Worm (Caenorhabditis elegans) whole organism, L1 larva: ENCODE results near the gene Y64G10A.7.

Source experiments
- C04F5.9 ChIP-seq: sonication (generic microtip); optimal IDR thresholded peaks from 2 replicates; lab custom pipeline; 2016; ENCODE audit warnings: missing genetic modification characterization, missing compliant biosample characterization
- C16A3.4 ChIP-seq: fragments of 150-350 bp; optimal IDR thresholded peaks from 2 replicates; lab custom pipeline; 2014; ENCODE audit warnings: missing biosample characterization, missing genetic modification characterization
- F16B12.6 ChIP-seq: fragments of 150-350 bp; optimal IDR thresholded peaks from 2 replicates; lab custom pipeline; 2014; ENCODE audit warnings: missing biosample characterization, missing genetic modification characterization
- Y116A8C.19 ChIP-seq: sonication (generic microtip); optimal IDR thresholded peaks from 2 replicates; lab custom pipeline; 2016; ENCODE audit warnings: missing compliant biosample characterization, missing genetic modification characterization, borderline replicate concordance
- aha-1 ChIP-seq: fragments of 150-350 bp; optimal IDR thresholded peaks from 2 replicates; lab custom pipeline; 2014; ENCODE audit warnings: missing biosample characterization, missing genetic modification characterization
- ceh-63 ChIP-seq: fragments of 200-800 bp; sonication (Bioruptor generic); optimal IDR thresholded peaks from 2 replicates; lab custom pipeline; 2018; ENCODE audit warnings: mild to moderate bottlenecking, missing genetic modification characterization, missing compliant biosample characterization
- ceh-88 ChIP-seq: fragments of 200-800 bp; sonication (Bioruptor generic); IDR thresholded peaks from 2 replicates; pipeline ENCODE4 v1.3.6; 2022; ENCODE audit warnings: missing genetic modification characterization, missing compliant biosample characterization
- efl-1 ChIP-seq, 4 experiments: fragments of 150-350 bp; optimal IDR thresholded peaks in 3 of 4; peaks in 1 of 4; 1 replicate in 1 of 4; 2 replicates in 3 of 4; lab custom pipeline; 2014; ENCODE audit warnings: missing biosample characterization in 2 of 4, missing genetic modification characterization in 2 of 4, missing genetic modification reagents in 2 of 4
- efl-3 ChIP-seq: fragments of 200-800 bp; sonication (Bioruptor generic); optimal IDR thresholded peaks from 2 replicates; lab custom pipeline; 2018; ENCODE audit warnings: mild to moderate bottlenecking, missing genetic modification characterization, missing compliant biosample characterization
- egl-27 ChIP-seq, 2 experiments: fragments of 150-350 bp in 1 of 2; sonication (generic microtip); optimal IDR thresholded peaks; 3 replicates each; lab custom pipeline; 2017 to 2018; ENCODE audit warnings: missing biosample characterization in 2 of 2, missing genetic modification characterization in 2 of 2, missing genetic modification reagents in 2 of 2
- elt-2 ChIP-seq: sonication (generic microtip); optimal IDR thresholded peaks from 2 replicates; lab custom pipeline; 2016; ENCODE audit warnings: missing genetic modification characterization, mild to moderate bottlenecking, inconsistent platforms, missing compliant biosample characterization, missing genetic modification reagents
- elt-3 ChIP-seq, 6 experiments: fragments of 150-350 bp in 1 of 6; sonication (generic microtip); optimal IDR thresholded peaks; 2 replicates each; lab custom pipeline; 2017 to 2018; ENCODE audit warnings: missing biosample characterization in 6 of 6, missing genetic modification characterization in 6 of 6, inconsistent platforms in 1 of 6
- fkh-4 ChIP-seq: sonication (generic microtip); optimal IDR thresholded peaks from 2 replicates; lab custom pipeline; 2016; ENCODE audit warnings: missing compliant biosample characterization, missing genetic modification characterization, borderline replicate concordance
- fos-1 ChIP-seq: fragments of 150-350 bp; optimal IDR thresholded peaks from 2 replicates; lab custom pipeline; 2014; ENCODE audit warnings: missing biosample characterization, missing genetic modification characterization
- grh-1 ChIP-seq: fragments of 200-800 bp; sonication (Bioruptor generic); IDR thresholded peaks from 2 replicates; pipeline ENCODE4 v1.3.6; 2022; ENCODE audit warnings: missing genetic modification reagents, missing genetic modification characterization, missing compliant biosample characterization
- irx-1 ChIP-seq: sonication (generic microtip); optimal IDR thresholded peaks from 2 replicates; lab custom pipeline; 2016; ENCODE audit warnings: missing genetic modification characterization, missing compliant biosample characterization
- jun-1 ChIP-seq: fragments of 150-350 bp; optimal IDR thresholded peaks from 2 replicates; lab custom pipeline; 2014; ENCODE audit warnings: missing biosample characterization, missing genetic modification reagents, missing genetic modification characterization
- lin-13 ChIP-seq: fragments of 150-350 bp; optimal IDR thresholded peaks from 2 replicates; lab custom pipeline; 2014; ENCODE audit warnings: missing biosample characterization, missing genetic modification reagents, missing genetic modification characterization
- lin-15B ChIP-seq: fragments of 150-350 bp; sonication (generic microtip); optimal IDR thresholded peaks from 3 replicates; lab custom pipeline; 2014; ENCODE audit warnings: missing biosample characterization, missing genetic modification characterization
- lin-35 ChIP-seq, 2 experiments: fragments of 150-350 bp; optimal IDR thresholded peaks; 2 replicates each; lab custom pipeline; 2014; ENCODE audit warnings: missing biosample characterization in 2 of 2, missing genetic modification characterization in 2 of 2, missing genetic modification reagents in 2 of 2
- lin-39 ChIP-seq: fragments of 150-350 bp; optimal IDR thresholded peaks from 2 replicates; lab custom pipeline; 2014; ENCODE audit warnings: missing biosample characterization, missing genetic modification reagents, missing genetic modification characterization
- lir-3 ChIP-seq: sonication (generic microtip); optimal IDR thresholded peaks from 2 replicates; lab custom pipeline; 2016; ENCODE audit warnings: mild to moderate bottlenecking, missing genetic modification characterization, moderate library complexity, missing compliant biosample characterization; ENCODE audit not compliant: poor library complexity
- nhr-11 ChIP-seq: fragments of 150-350 bp; optimal IDR thresholded peaks from 2 replicates; lab custom pipeline; 2014; ENCODE audit warnings: missing biosample characterization, missing genetic modification characterization
- nhr-19 ChIP-seq: fragments of 200-800 bp; sonication (Bioruptor generic); conservative IDR thresholded peaks from 2 replicates; pipeline ENCODE4 v1.3.6; 2022; ENCODE audit warnings: missing genetic modification characterization, missing compliant biosample characterization
- nhr-20 ChIP-seq: sonication (generic microtip); optimal IDR thresholded peaks from 2 replicates; lab custom pipeline; 2016; ENCODE audit warnings: mild to moderate bottlenecking, missing genetic modification characterization, missing compliant biosample characterization
- nhr-28 ChIP-seq: fragments of 150-350 bp; optimal IDR thresholded peaks from 2 replicates; lab custom pipeline; 2014; ENCODE audit warnings: missing biosample characterization, missing genetic modification characterization
- nhr-71 ChIP-seq: sonication (generic microtip); optimal IDR thresholded peaks from 2 replicates; lab custom pipeline; 2016; ENCODE audit warnings: mild to moderate bottlenecking, missing genetic modification characterization, moderate library complexity, missing compliant biosample characterization
- nhr-76 ChIP-seq: sonication (generic microtip); optimal IDR thresholded peaks from 2 replicates; lab custom pipeline; 2017; ENCODE audit warnings: missing biosample characterization, missing genetic modification characterization
- nhr-77 ChIP-seq: fragments of 150-350 bp; optimal IDR thresholded peaks from 2 replicates; lab custom pipeline; 2014; ENCODE audit warnings: missing biosample characterization, missing genetic modification characterization
- nhr-90 ChIP-seq: sonication (generic microtip); optimal IDR thresholded peaks from 2 replicates; lab custom pipeline; 2016; ENCODE audit warnings: mild to moderate bottlenecking, missing genetic modification characterization, missing compliant biosample characterization; ENCODE audit not compliant: poor library complexity
- pax-3 ChIP-seq: fragments of 200-800 bp; sonication (Bioruptor generic); optimal IDR thresholded peaks from 2 replicates; lab custom pipeline; 2018; ENCODE audit warnings: mild to moderate bottlenecking, missing genetic modification characterization, moderate library complexity, missing compliant biosample characterization
- pqm-1 ChIP-seq: sonication (generic microtip); optimal IDR thresholded peaks from 3 replicates; lab custom pipeline; 2017; ENCODE audit warnings: missing biosample characterization, missing genetic modification characterization
- snpc-4 ChIP-seq: fragments of 150-350 bp; optimal IDR thresholded peaks from 2 replicates; lab custom pipeline; 2014; ENCODE audit warnings: missing biosample characterization, missing genetic modification characterization
- snu-23 ChIP-seq: sonication (generic microtip); optimal IDR thresholded peaks from 2 replicates; lab custom pipeline; 2016; ENCODE audit warnings: missing genetic modification characterization, missing compliant biosample characterization
- sox-4 ChIP-seq: sonication (generic microtip); optimal IDR thresholded peaks from 2 replicates; lab custom pipeline; 2016; ENCODE audit warnings: missing genetic modification characterization, missing compliant biosample characterization
- sptf-1 ChIP-seq: fragments of 150-350 bp; optimal IDR thresholded peaks from 2 replicates; lab custom pipeline; 2014; ENCODE audit warnings: missing biosample characterization, missing genetic modification characterization
- sup-37 ChIP-seq: fragments of 200-800 bp; sonication (Bioruptor generic); optimal IDR thresholded peaks from 2 replicates; lab custom pipeline; 2018; ENCODE audit warnings: mild to moderate bottlenecking, missing genetic modification characterization, missing compliant biosample characterization
- tbx-2 ChIP-seq: sonication (generic microtip); optimal IDR thresholded peaks from 2 replicates; lab custom pipeline; 2016; ENCODE audit warnings: missing genetic modification characterization, missing compliant biosample characterization
- unc-130 ChIP-seq: fragments of 150-350 bp; optimal IDR thresholded peaks from 2 replicates; lab custom pipeline; 2017; ENCODE audit warnings: missing biosample characterization, missing genetic modification characterization, inconsistent platforms
- unc-30 ChIP-seq: sonication (generic microtip); optimal IDR thresholded peaks from 2 replicates; lab custom pipeline; 2017; ENCODE audit warnings: missing biosample characterization, missing genetic modification characterization
- unc-62 ChIP-seq: fragments of 150-350 bp; optimal IDR thresholded peaks from 2 replicates; lab custom pipeline; 2014; ENCODE audit warnings: missing biosample characterization, missing genetic modification reagents, missing genetic modification characterization
- unc-98 ChIP-seq: fragments of 200-800 bp; sonication (Bioruptor generic); IDR thresholded peaks from 2 replicates; pipeline ENCODE4 v1.3.6; 2022; ENCODE audit warnings: missing genetic modification characterization, missing compliant biosample characterization
- vab-15 ChIP-seq: sonication (generic microtip); optimal IDR thresholded peaks from 2 replicates; lab custom pipeline; 2017; ENCODE audit warnings: missing genotype, mild to moderate bottlenecking, missing genetic modification characterization, missing compliant biosample characterization
- xbp-1 ChIP-seq: sonication (generic microtip); optimal IDR thresholded peaks from 2 replicates; lab custom pipeline; 2016; ENCODE audit warnings: missing genetic modification characterization, missing compliant biosample characterization
- zip-4 ChIP-seq: fragments of 200-800 bp; sonication (Bioruptor generic); optimal IDR thresholded peaks from 2 replicates; lab custom pipeline; 2018; ENCODE audit warnings: mild to moderate bottlenecking, missing genetic modification characterization, moderate library complexity, missing compliant biosample characterization
- ztf-11 ChIP-seq, 2 experiments: sonication (generic microtip); optimal IDR thresholded peaks; 2 replicates each; lab custom pipeline; 2016 to 2017; ENCODE audit warnings: missing genetic modification characterization in 2 of 2, missing biosample characterization in 1 of 2, missing compliant biosample characterization in 1 of 2

Gene Y64G10A.7

ce11 chrIV:14257528-14257927 is 34.2 kb upstream of the Y64G10A.7 start:
- TF ChIP-seq nhr-71 = no peak
- TF ChIP-seq lir-3 (tag; lab: Kevin White, UChicago) = no peak
- TF ChIP-seq nhr-76 (tag; lab: Kevin White, UChicago) = no peak
- TF ChIP-seq nhr-11 (tag; lab: Kevin White, UChicago) = no peak
- TF ChIP-seq elt-3 (tag; optimal IDR thresholded peaks at IDR 0.05; lab: Kevin White, UChicago) = no peak

ce11 chrIV:14259197-14259596 is 32.5 kb upstream of the Y64G10A.7 start:
- TF ChIP-seq lir-3 (tag; lab: Kevin White, UChicago) (no peak), snu-23 (GFP tag; lab: Kevin White, UChicago) (no peak), nhr-28 (tag; lab: Kevin White, UChicago) (no peak), sup-37 (GFP tag; lab: Kevin White, UChicago) (no peak), C16A3.4 (tag; lab: Kevin White, UChicago) (no peak), nhr-19 (no peak), lin-15B (tag; lab: Kevin White, UChicago) (no peak), elt-2 (tag; lab: Kevin White, UChicago) (no peak), lin-35 (GFP tag; optimal IDR thresholded peaks at IDR 0.05; lab: Kevin White, UChicago) (no peak), sox-4 (tag; lab: Kevin White, UChicago) (no peak), egl-27 (tag; optimal IDR thresholded peaks at IDR 0.05; lab: Kevin White, UChicago) (no peak), pax-3 (tag; lab: Kevin White, UChicago) (no peak), nhr-11 (tag; lab: Kevin White, UChicago) (no peak), fos-1 (tag; lab: Kevin White, UChicago) (no peak), ceh-63 (GFP tag; lab: Kevin White, UChicago) (no peak), unc-130 (tag; lab: Kevin White, UChicago) (no peak), nhr-71 (no peak), sptf-1 (tag; lab: Kevin White, UChicago) (no peak)
- TF ChIP-seq, all 84 proteins: peak for 0

- TF ChIP-seq ceh-88 = no peak
- TF ChIP-seq nhr-77 (tag; lab: Kevin White, UChicago) = no peak
- TF ChIP-seq efl-3 (GFP tag; lab: Kevin White, UChicago) = no peak
- TF ChIP-seq sup-37 (GFP tag; lab: Kevin White, UChicago) = no peak
- TF ChIP-seq lin-15B (tag; lab: Kevin White, UChicago) = no peak
- TF ChIP-seq ztf-11 (tag; optimal IDR thresholded peaks at IDR 0.05; lab: Kevin White, UChicago) = no peak
- TF ChIP-seq sptf-1 (tag; lab: Kevin White, UChicago) = no peak
- no peak for TF ChIP-seq zip-4 (GFP tag; lab: Kevin White, UChicago)
- no peak for TF ChIP-seq unc-98
- TF ChIP-seq lin-39 (tag; lab: Kevin White, UChicago) = no peak
- no peak for TF ChIP-seq fkh-4
- TF ChIP-seq vab-15 = no peak
- no peak for TF ChIP-seq nhr-90 (tag; lab: Kevin White, UChicago)
- no peak for TF ChIP-seq lir-3 (tag; lab: Kevin White, UChicago)
- TF ChIP-seq Y116A8C.19 = no peak
- TF ChIP-seq nhr-20 (tag; lab: Kevin White, UChicago) = no peak
- no peak for TF ChIP-seq F16B12.6 (tag; lab: Kevin White, UChicago)
- no peak for TF ChIP-seq irx-1 (tag; lab: Kevin White, UChicago)
- peak; percentile 44 for TF ChIP-seq snu-23 (GFP tag; lab: Kevin White, UChicago)
- TF ChIP-seq lin-13 (GFP tag; lab: Kevin White, UChicago) = no peak
- peak; percentile 27 for TF ChIP-seq tbx-2 (tag; lab: Kevin White, UChicago)
- TF ChIP-seq unc-30 = no peak
- TF ChIP-seq aha-1 (tag; lab: Kevin White, UChicago) = no peak
- peak; percentile 11 for TF ChIP-seq xbp-1 (tag; lab: Kevin White, UChicago)
- no peak for TF ChIP-seq C04F5.9 (tag; lab: Kevin White, UChicago)
- TF ChIP-seq snpc-4 (tag; lab: Kevin White, UChicago) = no peak
- no peak for TF ChIP-seq jun-1
- no peak for TF ChIP-seq grh-1 (GFP tag; lab: Robert Waterston, UW)
- no peak for TF ChIP-seq nhr-11 (tag; lab: Kevin White, UChicago)
- TF ChIP-seq elt-3 (tag; optimal IDR thresholded peaks at IDR 0.05; lab: Kevin White, UChicago) = no peak
- TF ChIP-seq unc-62 = no peak
- no peak for TF ChIP-seq nhr-19
- peak in 1 of 2 experiments; percentile 42 for TF ChIP-seq lin-35 (GFP tag; optimal IDR thresholded peaks at IDR 0.05; lab: Kevin White, UChicago)
- TF ChIP-seq nhr-71 = peak; percentile 73
- no peak for TF ChIP-seq pqm-1 (tag; lab: Kevin White, UChicago)
- peak; percentile 32 to 33 for TF ChIP-seq efl-1 (optimal IDR thresholded peaks at IDR 0.05; lab: Kevin White, UChicago)
- TF ChIP-seq efl-1 (GFP tag; optimal IDR thresholded peaks at IDR 0.05 in 1 of 2; lab: Kevin White, UChicago) = no peak
Observed at ce11 chrIV:14260761-14261160, 30.9 kb upstream of the Y64G10A.7 start.
